Worm (Caenorhabditis elegans) whole organism, L4/young adult: Measurements from ENCODE around the gene T26H5.11.

Experiments
- W03F9.2 ChIP-seq: fragments of 150-350 bp; optimal IDR thresholded peaks from 2 replicates; lab custom pipeline; 2014; ENCODE audit warnings: missing biosample characterization, missing genetic modification characterization
- dao-5 ChIP-seq: sonication (generic microtip); optimal IDR thresholded peaks from 2 replicates; lab custom pipeline; 2016; ENCODE audit warnings: missing genotype, missing genetic modification characterization, moderate library complexity, missing compliant biosample characterization
- him-1 ChIP-seq: sonication (generic microtip); optimal IDR thresholded peaks from 2 replicates; lab custom pipeline; 2016; ENCODE audit warnings: missing genotype, missing genetic modification reagents, missing genetic modification characterization, missing compliant biosample characterization

ce11 chrV:15465032-15465727, 21.1 kb upstream of the T26H5.11 start, which contains the start of gene pqn-71:
- TF ChIP-seq W03F9.2 (peak; percentile 71), him-1 (tag; lab: Kevin White, UChicago) (peak; percentile 92), dao-5 (tag; lab: Kevin White, UChicago) (peak; percentile 87)
